Fruit fly (Drosophila melanogaster) whole organism, embryonic: ENCODE measurements around the gene CtsF.

Source experiments
- Awh ChIP-seq: fragments of 200-800 bp; sonication (Bioruptor generic); IDR thresholded peaks from 2 replicates; pipeline ENCODE4, ENCODE4 v1.3.6; 2022; ENCODE audit warnings: missing biosample characterization, missing genetic modification characterization
- BtbVII ChIP-seq: fragments of 200-800 bp; sonication (Bioruptor generic); optimal IDR thresholded peaks from 3 replicates; lab custom pipeline; 2017; ENCODE audit warnings: missing biosample characterization, mild to moderate bottlenecking, missing genetic modification characterization
- CG1024 ChIP-seq: fragments of 200-800 bp; sonication (Bioruptor generic); IDR thresholded peaks from 2 replicates; pipeline ENCODE4 v1.3.6; 2022; ENCODE audit warnings: missing biosample characterization, missing genetic modification characterization
- CG11695 ChIP-seq: fragments of 200-800 bp; sonication (Bioruptor generic); IDR thresholded peaks from 3 replicates; pipeline ENCODE4 v1.3.6; 2022; ENCODE audit warnings: missing biosample characterization, missing genetic modification characterization
- CG12155 ChIP-seq: fragments of 200-800 bp; sonication (Bioruptor generic); optimal IDR thresholded peaks from 3 replicates; lab custom pipeline; 2016; ENCODE audit warnings: missing biosample characterization, missing genetic modification characterization
- CG14050 ChIP-seq: fragments of 200-800 bp; sonication (Bioruptor generic); IDR thresholded peaks from 3 replicates; pipeline ENCODE4 v1.3.6; 2022; ENCODE audit warnings: missing biosample characterization, missing genetic modification characterization
- CG15601 ChIP-seq: fragments of 200-800 bp; sonication (Bioruptor generic); optimal IDR thresholded peaks from 3 replicates; lab custom pipeline; 2019; ENCODE audit warnings: missing biosample characterization, mild to moderate bottlenecking, missing genetic modification characterization, moderate library complexity
- CG17385 ChIP-seq: fragments of 200-800 bp; sonication (Bioruptor generic); optimal IDR thresholded peaks from 3 replicates; lab custom pipeline; 2018; ENCODE audit warnings: missing biosample characterization, mild to moderate bottlenecking, missing genetic modification characterization
- CG17802 ChIP-seq: fragments of 200-800 bp; sonication (Bioruptor generic); optimal IDR thresholded peaks from 2 replicates; lab custom pipeline; 2018; ENCODE audit warnings: missing biosample characterization, mild to moderate bottlenecking, missing genetic modification characterization, moderate library complexity
- CG3163 ChIP-seq: fragments of 200-800 bp; sonication (Bioruptor generic); optimal IDR thresholded peaks from 3 replicates; lab custom pipeline; 2016; ENCODE audit warnings: missing biosample characterization, missing genetic modification characterization
- CG4328 ChIP-seq: fragments of 200-800 bp; sonication (Bioruptor generic); optimal IDR thresholded peaks from 3 replicates; lab custom pipeline; 2017; ENCODE audit warnings: missing biosample characterization, missing genetic modification reagents, missing genetic modification characterization
- CG4730 ChIP-seq: fragments of 200-800 bp; sonication (Bioruptor generic); IDR thresholded peaks from 2 replicates; pipeline ENCODE4 v1.3.6; 2022; ENCODE audit warnings: missing biosample characterization, missing genetic modification characterization
- CG7745 ChIP-seq: fragments of 200-800 bp; sonication (Bioruptor generic); optimal IDR thresholded peaks from 2 replicates; lab custom pipeline; 2018; ENCODE audit warnings: missing biosample characterization, mild to moderate bottlenecking, missing genetic modification characterization, moderate library complexity
- Ets65A ChIP-seq: fragments of 200-800 bp; sonication (Bioruptor generic); peaks from one replicate; lab custom pipeline; 2016; ENCODE audit warnings: missing biosample characterization, missing genetic modification characterization
- Fer3 ChIP-seq: fragments of 200-800 bp; sonication (Bioruptor generic); optimal IDR thresholded peaks from 2 replicates; lab custom pipeline; 2018; ENCODE audit warnings: missing biosample characterization, mild to moderate bottlenecking, missing genetic modification characterization, moderate library complexity
- Hr78 ChIP-seq, 2 experiments: fragments of 200-800 bp in 1 of 2; fragments of >200 bp in 1 of 2; sonication (Bioruptor generic) in 1 of 2; optimal IDR thresholded peaks; 2 replicates each; lab custom pipeline; 2017 to 2019; ENCODE audit warnings: missing biosample characterization in 2 of 2, missing genetic modification characterization in 2 of 2, mild to moderate bottlenecking in 1 of 2, moderate library complexity in 1 of 2
- Kr ChIP-seq: fragments of 200-800 bp; sonication (Bioruptor generic); optimal IDR thresholded peaks from 2 replicates; lab custom pipeline; 2017; ENCODE audit warnings: missing biosample characterization, mild to moderate bottlenecking, missing genetic modification characterization
- Mrtf ChIP-seq: fragments of 200-800 bp; sonication (Bioruptor generic); IDR thresholded peaks from 3 replicates; pipeline ENCODE4 v1.3.6; 2022; ENCODE audit warnings: missing biosample characterization, missing genetic modification characterization
- Nf-YB ChIP-seq: fragments of 200-800 bp; sonication (Bioruptor generic); optimal IDR thresholded peaks from 3 replicates; lab custom pipeline; 2019; ENCODE audit warnings: missing biosample characterization, mild to moderate bottlenecking, missing genetic modification characterization, moderate library complexity
- NfI ChIP-seq: fragments of 200-800 bp; sonication (Bioruptor generic); optimal IDR thresholded peaks from 3 replicates; lab custom pipeline; 2018; ENCODE audit warnings: missing biosample characterization, mild to moderate bottlenecking, missing genetic modification characterization, moderate library complexity
- PHDP ChIP-seq: fragments of 200-800 bp; sonication (Bioruptor generic); optimal IDR thresholded peaks from 3 replicates; lab custom pipeline; 2018; ENCODE audit warnings: missing biosample characterization, mild to moderate bottlenecking, missing genetic modification characterization, moderate library complexity
- Pdp1 ChIP-seq, 2 experiments: fragments of 200-800 bp; sonication (Bioruptor generic); optimal IDR thresholded peaks; 3 replicates each; lab custom pipeline; 2016; ENCODE audit warnings: missing biosample characterization in 2 of 2, missing genetic modification characterization in 2 of 2, mild to moderate bottlenecking in 1 of 2, moderate library complexity in 1 of 2
- Xbp1 ChIP-seq: fragments of 200-800 bp; sonication (Bioruptor generic); optimal IDR thresholded peaks from 3 replicates; lab custom pipeline; 2016; ENCODE audit warnings: missing biosample characterization, mild to moderate bottlenecking, missing genetic modification characterization
- Xrp1 ChIP-seq: fragments of 200-800 bp; sonication (Bioruptor generic); IDR thresholded peaks from 2 replicates; pipeline ENCODE4 v1.3.6; 2022; ENCODE audit warnings: missing biosample characterization, missing genetic modification characterization
- az2 ChIP-seq: fragments of 200-800 bp; sonication (Bioruptor generic); optimal IDR thresholded peaks from 3 replicates; lab custom pipeline; 2016; ENCODE audit warnings: missing biosample characterization, missing genetic modification characterization
- bowl ChIP-seq: fragments of 200-800 bp; sonication (Bioruptor generic); IDR thresholded peaks from 2 replicates; pipeline ENCODE4 v1.3.6; 2022; ENCODE audit warnings: missing biosample characterization, missing genetic modification characterization
- chinmo ChIP-seq: fragments of 200-800 bp; sonication (Bioruptor generic); IDR thresholded peaks from 4 replicates; pipeline ENCODE4 v1.3.6; 2022; ENCODE audit warnings: missing biosample characterization, missing genetic modification characterization; ENCODE audit not compliant: partially characterized antibody
- ci ChIP-seq: fragments of 200-800 bp; sonication (Bioruptor generic); IDR thresholded peaks from 3 replicates; pipeline ENCODE4 v1.3.6; 2022; ENCODE audit warnings: missing biosample characterization, missing genetic modification characterization
- croc ChIP-seq: fragments of 200-800 bp; sonication (Bioruptor generic); conservative IDR thresholded peaks from 3 replicates; pipeline ENCODE4 v1.3.6; 2022; ENCODE audit warnings: missing biosample characterization, missing genetic modification characterization
- dm ChIP-seq: fragments of 200-800 bp; sonication (Bioruptor generic); optimal IDR thresholded peaks from 3 replicates; lab custom pipeline; 2016; ENCODE audit warnings: missing biosample characterization, missing genetic modification characterization
- dmrt99B ChIP-seq: fragments of 200-800 bp; sonication (Bioruptor generic); optimal IDR thresholded peaks from 2 replicates; lab custom pipeline; 2018; ENCODE audit warnings: missing biosample characterization, mild to moderate bottlenecking, missing genetic modification characterization, moderate library complexity
- eve ChIP-seq, 2 experiments: fragments of >200 bp; optimal IDR thresholded peaks; 2 replicates each; lab custom pipeline; 2017; ENCODE audit warnings: missing biosample characterization in 2 of 2, missing genetic modification characterization in 2 of 2
- grn ChIP-seq: fragments of 200-800 bp; sonication (Bioruptor generic); optimal IDR thresholded peaks from 3 replicates; lab custom pipeline; 2017; ENCODE audit warnings: missing biosample characterization, missing genetic modification characterization
- insv ChIP-seq, 2 experiments: fragments of 200-800 bp; sonication (Bioruptor generic); optimal IDR thresholded peaks; 3 replicates each; lab custom pipeline; 2016 to 2018; ENCODE audit warnings: missing biosample characterization in 2 of 2, missing genetic modification characterization in 2 of 2
- kni ChIP-seq: fragments of 200-800 bp; sonication (Bioruptor generic); optimal IDR thresholded peaks from 3 replicates; lab custom pipeline; 2017; ENCODE audit warnings: mild to moderate bottlenecking, missing biosample characterization, missing genetic modification reagents, missing genetic modification characterization
- knrl ChIP-seq: fragments of 200-800 bp; sonication (Bioruptor generic); IDR thresholded peaks from 3 replicates; pipeline ENCODE4 v1.3.6; 2022; ENCODE audit warnings: missing biosample characterization, missing genetic modification characterization; ENCODE audit not compliant: partially characterized antibody
- lab ChIP-seq: fragments of 200-800 bp; sonication (Bioruptor generic); optimal IDR thresholded peaks from 3 replicates; lab custom pipeline; 2017; ENCODE audit warnings: missing biosample characterization, missing genetic modification characterization, mild to moderate bottlenecking, moderate library complexity, missing genetic modification reagents
- mirr ChIP-seq: fragments of 200-800 bp; sonication (Bioruptor generic); optimal IDR thresholded peaks from 3 replicates; lab custom pipeline; 2018; ENCODE audit warnings: missing biosample characterization, mild to moderate bottlenecking, missing genetic modification characterization
- mld ChIP-seq: fragments of 200-800 bp; sonication (Bioruptor generic); IDR thresholded peaks from 3 replicates; pipeline ENCODE4 v1.3.6; 2022; ENCODE audit warnings: missing biosample characterization, missing genetic modification characterization; ENCODE audit not compliant: partially characterized antibody
- nerfin-2 ChIP-seq: fragments of 200-800 bp; sonication (Bioruptor generic); IDR thresholded peaks from 2 replicates; pipeline ENCODE4 v1.3.6; 2022; ENCODE audit warnings: missing biosample characterization, missing genetic modification characterization; ENCODE audit not compliant: partially characterized antibody
- pho ChIP-seq: fragments of 200-800 bp; sonication (Bioruptor generic); optimal IDR thresholded peaks from 2 replicates; lab custom pipeline; 2016; ENCODE audit warnings: missing biosample characterization, missing genetic modification characterization
- sd ChIP-seq: fragments of 200-800 bp; sonication (Bioruptor generic); optimal IDR thresholded peaks from 3 replicates; lab custom pipeline; 2018; ENCODE audit warnings: missing biosample characterization, mild to moderate bottlenecking, missing genetic modification characterization, moderate library complexity
- sens ChIP-seq: fragments of 200-800 bp; sonication (Bioruptor generic); peaks from one replicate; lab custom pipeline; 2016; ENCODE audit warnings: missing biosample characterization, missing genetic modification characterization
- sqz ChIP-seq: fragments of 200-800 bp; sonication (Bioruptor generic); optimal IDR thresholded peaks from 3 replicates; lab custom pipeline; 2018; ENCODE audit warnings: missing biosample characterization, mild to moderate bottlenecking, missing genetic modification characterization
- stwl ChIP-seq: fragments of 200-800 bp; sonication (Bioruptor generic); optimal IDR thresholded peaks from 3 replicates; lab custom pipeline; 2018; ENCODE audit warnings: missing biosample characterization, mild to moderate bottlenecking, missing genetic modification characterization, moderate library complexity
- tna ChIP-seq: fragments of 200-800 bp; sonication (Bioruptor generic); IDR thresholded peaks from 2 replicates; pipeline ENCODE4 v1.3.6; 2022; ENCODE audit warnings: missing biosample characterization, missing genetic modification characterization; ENCODE audit not compliant: partially characterized antibody
- usp ChIP-seq: fragments of >200 bp; optimal IDR thresholded peaks from 2 replicates; lab custom pipeline; 2017; ENCODE audit warnings: missing biosample characterization, missing genetic modification characterization

Gene CtsF

dm6 chr3R:5205319-5206033 lies 46.1 kb downstream of the CtsF start:
- no peak for TF ChIP-seq BtbVII (GFP tag; lab: Kevin White, UChicago)
- TF ChIP-seq stwl = no peak
- no peak for TF ChIP-seq Mrtf (GFP tag; lab: Robert Waterston, UW)
- TF ChIP-seq az2 (GFP tag; lab: Kevin White, UChicago) = no peak
- TF ChIP-seq NfI (GFP tag; lab: Kevin White, UChicago) = no peak
- peak; percentile 66 for TF ChIP-seq Ets65A (GFP tag; lab: Kevin White, UChicago)

dm6 chr3R:5203796-5204195 lies 47.7 kb downstream of the CtsF start:
- TF ChIP-seq CG4730 (GFP tag; lab: Robert Waterston, UW) (no peak), Hr78 (GFP tag; optimal IDR thresholded peaks at IDR 0.05; lab: Kevin White, UChicago) (peak in 1 of 2 experiments; percentile 51), Awh (GFP tag; lab: Robert Waterston, UW) (0 out of 2 replicates have a peak, but pooled peaks have one; percentile 20), dm (GFP tag; lab: Kevin White, UChicago) (no peak), lab (GFP tag; lab: Kevin White, UChicago) (peak; percentile 8), Xrp1 (GFP tag; lab: Robert Waterston, UW) (0 out of 2 replicates have a peak, but pooled peaks have one; percentile 20), CG7745 (tag; lab: Kevin White, UChicago) (peak; percentile 8), CG1024 (GFP tag; lab: Robert Waterston, UW) (0 out of 2 replicates have a peak, but pooled peaks have one; percentile 7), sens (GFP tag; lab: Kevin White, UChicago) (peak; percentile 79), Xbp1 (GFP tag; lab: Kevin White, UChicago) (no peak), PHDP (tag; lab: Kevin White, UChicago) (no peak), CG4328 (GFP tag; lab: Kevin White, UChicago) (no peak), usp (GFP tag; lab: Kevin White, UChicago) (no peak), sqz (GFP tag; lab: Kevin White, UChicago) (no peak), knrl (no peak), insv (GFP tag; optimal IDR thresholded peaks at IDR 0.05; lab: Kevin White, UChicago) (peak in 1 of 2 experiments; percentile 6), dmrt99B (tag; lab: Kevin White, UChicago) (no peak), Pdp1 (GFP tag; optimal IDR thresholded peaks at IDR 0.05; lab: Kevin White, UChicago) (peak in 1 of 2 experiments; percentile 13), grn (GFP tag; lab: Kevin White, UChicago) (peak; percentile 21), tna (GFP tag; lab: Robert Waterston, UW) (no peak), mld (GFP tag; lab: Robert Waterston, UW) (no peak), sd (tag; lab: Kevin White, UChicago) (no peak), mirr (GFP tag; lab: Kevin White, UChicago) (no peak), kni (peak; percentile 17), pho (GFP tag; lab: Kevin White, UChicago) (no peak), Nf-YB (GFP tag; lab: Kevin White, UChicago) (peak; percentile 24), chinmo (GFP tag; lab: Robert Waterston, UW) (0 out of 4 replicates have a peak, but pooled peaks have one; percentile 51), CG15601 (tag; lab: Kevin White, UChicago) (peak; percentile 5)

dm6 chr3R:5199581-5199980 lies 52.0 kb downstream of the CtsF start:
- no peak for TF ChIP-seq Kr (GFP tag; lab: Kevin White, UChicago)
- TF ChIP-seq bowl (GFP tag; lab: Robert Waterston, UW) = no peak
- no peak for TF ChIP-seq CG12155 (GFP tag; lab: Kevin White, UChicago)
- no peak for TF ChIP-seq nerfin-2
- TF ChIP-seq CG3163 (GFP tag; lab: Kevin White, UChicago) = peak; percentile 67
- TF ChIP-seq croc (GFP tag; lab: Robert Waterston, UW) = no peak
- TF ChIP-seq ci (GFP tag; lab: Robert Waterston, UW) = no peak
- TF ChIP-seq eve (GFP tag; optimal IDR thresholded peaks at IDR 0.05; lab: Kevin White, UChicago) = peak in 1 of 2 experiments; percentile 59
- no peak for TF ChIP-seq Fer3 (tag; lab: Kevin White, UChicago)
- no peak for TF ChIP-seq CG11695 (GFP tag; lab: Robert Waterston, UW)
- TF ChIP-seq CG17385 (GFP tag; lab: Kevin White, UChicago) = no peak
- no peak for TF ChIP-seq CG14050 (GFP tag; lab: Robert Waterston, UW)
- TF ChIP-seq CG17802 (tag; lab: Kevin White, UChicago) = no peak
